Worm (Caenorhabditis elegans) whole organism, L2 larva: Measurements from ENCODE around the gene fbxb-20.

Source experiments
- C34F6.9 ChIP-seq: fragments of 150-350 bp; optimal IDR thresholded peaks from 2 replicates; lab custom pipeline; 2014; ENCODE audit warnings: missing biosample characterization, missing genetic modification characterization
- F13H6.1 ChIP-seq: sonication (generic microtip); optimal IDR thresholded peaks from 2 replicates; lab custom pipeline; 2016; ENCODE audit warnings: missing genetic modification characterization, missing compliant biosample characterization
- ama-1 ChIP-seq: fragments of 150-350 bp; optimal IDR thresholded peaks from 2 replicates; lab custom pipeline; 2018; ENCODE audit warnings: inconsistent platforms
- ceh-16 ChIP-seq: fragments of 150-350 bp; optimal IDR thresholded peaks from 2 replicates; lab custom pipeline; 2014; ENCODE audit warnings: missing biosample characterization, missing genetic modification characterization
- ceh-82 ChIP-seq: fragments of 150-350 bp; optimal IDR thresholded peaks from 2 replicates; lab custom pipeline; 2014; ENCODE audit warnings: missing biosample characterization, missing genetic modification characterization
- dmd-4 ChIP-seq: sonication (generic microtip); optimal IDR thresholded peaks from 2 replicates; lab custom pipeline; 2017; ENCODE audit warnings: missing biosample characterization, missing genetic modification characterization
- elt-1 ChIP-seq: fragments of 150-350 bp; optimal IDR thresholded peaks from 2 replicates; lab custom pipeline; 2014; ENCODE audit warnings: missing biosample characterization, missing genetic modification characterization
- elt-3 ChIP-seq: sonication (generic microtip); optimal IDR thresholded peaks from 2 replicates; lab custom pipeline; 2017; ENCODE audit warnings: missing biosample characterization, missing genetic modification characterization
- fos-1 ChIP-seq: fragments of 150-350 bp; optimal IDR thresholded peaks from 2 replicates; lab custom pipeline; 2014; ENCODE audit warnings: missing biosample characterization, missing genetic modification characterization
- lin-11 ChIP-seq: fragments of 150-350 bp; sonication (generic microtip); optimal IDR thresholded peaks from 2 replicates; lab custom pipeline; 2014; ENCODE audit warnings: missing biosample characterization, missing genetic modification characterization, inconsistent platforms, mixed read lengths
- lin-13 ChIP-seq: fragments of 150-350 bp; optimal IDR thresholded peaks from 2 replicates; lab custom pipeline; 2014; ENCODE audit warnings: missing biosample characterization, missing genetic modification reagents, missing genetic modification characterization
- mbf-1 ChIP-seq: sonication (generic microtip); optimal IDR thresholded peaks from 2 replicates; lab custom pipeline; 2017; ENCODE audit warnings: missing biosample characterization, missing genetic modification characterization
- nhr-11 ChIP-seq: fragments of 150-350 bp; optimal IDR thresholded peaks from 2 replicates; lab custom pipeline; 2014; ENCODE audit warnings: missing biosample characterization, missing genetic modification characterization
- nhr-21 ChIP-seq: fragments of 150-350 bp; optimal IDR thresholded peaks from 2 replicates; lab custom pipeline; 2014; ENCODE audit warnings: missing biosample characterization, missing genetic modification characterization
- nhr-25 ChIP-seq: fragments of 150-350 bp; sonication (generic microtip); optimal IDR thresholded peaks from 3 replicates; lab custom pipeline; 2014; ENCODE audit warnings: missing biosample characterization, missing genetic modification characterization
- nhr-6 ChIP-seq: fragments of 150-350 bp; optimal IDR thresholded peaks from 2 replicates; lab custom pipeline; 2014; ENCODE audit warnings: missing biosample characterization, missing genetic modification characterization
- nhr-77 ChIP-seq: fragments of 150-350 bp; optimal IDR thresholded peaks from 2 replicates; lab custom pipeline; 2014; ENCODE audit warnings: missing biosample characterization, missing genetic modification characterization
- sem-4 ChIP-seq: fragments of 150-350 bp; optimal IDR thresholded peaks from 2 replicates; lab custom pipeline; 2014; ENCODE audit warnings: missing biosample characterization, missing genetic modification reagents, missing genetic modification characterization
- skn-1 ChIP-seq: sonication (generic microtip); optimal IDR thresholded peaks from 2 replicates; lab custom pipeline; 2017; ENCODE audit warnings: missing biosample characterization, missing genetic modification characterization
- sma-9 ChIP-seq, 2 experiments: fragments of 150-350 bp in 1 of 2; sonication (generic microtip) in 1 of 2; optimal IDR thresholded peaks; 2 replicates each; lab custom pipeline; 2014 to 2016; ENCODE audit warnings: missing genetic modification characterization in 2 of 2, mild to moderate bottlenecking in 1 of 2, missing biosample characterization in 1 of 2, missing compliant biosample characterization in 1 of 2, missing genetic modification reagents in 1 of 2, moderate library complexity in 1 of 2
- ztf-1 ChIP-seq: fragments of 200-800 bp; sonication (Bioruptor generic); conservative IDR thresholded peaks from 2 replicates; pipeline ENCODE4 v1.3.6; 2022; ENCODE audit warnings: missing genetic modification characterization, missing compliant biosample characterization

Gene fbxb-20

DNA sequence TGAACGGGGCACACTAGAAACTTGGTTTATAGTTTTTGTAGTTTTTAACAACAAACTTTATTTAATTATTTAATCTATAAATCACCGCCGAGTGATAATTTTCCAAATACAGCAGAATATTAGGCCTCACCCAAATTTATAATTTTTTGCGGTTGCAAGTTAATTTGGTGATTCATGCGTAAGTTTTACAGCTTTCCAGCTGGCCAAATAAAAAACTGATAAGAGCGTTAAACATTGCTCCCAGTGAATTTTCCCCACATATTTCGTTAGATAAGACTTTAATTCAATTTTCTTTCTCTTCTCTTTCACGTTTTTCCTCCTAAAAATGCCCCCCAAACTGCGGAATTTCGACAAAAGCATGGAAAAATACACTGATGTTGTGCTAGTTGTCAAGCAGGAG, 48.9 kb downstream of the fbxb-20 start, which contains the start of gene bath-47:
Gene bath-47 (plus strand): TSS at position 305 of the 400 bp plus-strand sequence.
- TF ChIP-seq ceh-16 (no peak), ama-1 (lab: Kevin White, UChicago) (no peak), fos-1 (tag; lab: Kevin White, UChicago) (peak; percentile 67), F13H6.1 (tag; lab: Kevin White, UChicago) (no peak), C34F6.9 (no peak), mbf-1 (no peak), nhr-25 (tag; lab: Kevin White, UChicago) (no peak)

DNA sequence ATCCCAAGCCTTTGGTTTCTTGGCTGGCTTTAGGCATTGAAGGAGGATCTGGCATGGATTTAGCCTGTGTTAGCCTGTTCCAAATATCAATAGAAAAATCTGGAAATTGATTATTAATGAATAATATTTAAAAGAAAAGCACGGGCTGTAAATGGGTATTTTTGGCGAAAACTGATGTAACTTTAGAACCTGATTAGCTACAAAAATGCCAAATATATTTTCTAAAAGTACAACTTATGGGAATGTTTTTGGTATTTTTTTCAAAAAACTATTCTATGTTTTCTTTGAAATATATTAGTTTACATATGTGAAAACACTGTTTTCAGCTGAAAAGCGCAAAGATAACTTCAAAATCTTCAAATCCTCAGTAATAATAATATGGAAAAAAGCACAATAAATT, 49.7 kb downstream of the fbxb-20 start, which contains the start of gene bath-26:
Gene bath-26 (minus strand): TSS at position 101 of the 400 bp plus-strand sequence.
- TF ChIP-seq ceh-16: no peak
- TF ChIP-seq sma-9 (GFP tag; optimal IDR thresholded peaks at IDR 0.05; lab: Kevin White, UChicago): no peak
- no peak for TF ChIP-seq sma-9 (tag; optimal IDR thresholded peaks at IDR 0.05; lab: Kevin White, UChicago)
- no peak for TF ChIP-seq elt-1 (tag; lab: Kevin White, UChicago)
- no peak for TF ChIP-seq skn-1 (tag; lab: Kevin White, UChicago)
- no peak for TF ChIP-seq dmd-4 (tag; lab: Kevin White, UChicago)
- no peak for TF ChIP-seq ztf-1 (GFP tag; lab: Robert Waterston, UW)
- no peak for TF ChIP-seq elt-3 (tag; lab: Kevin White, UChicago)
- no peak for TF ChIP-seq nhr-77
- TF ChIP-seq F13H6.1 (tag; lab: Kevin White, UChicago): no peak
- TF ChIP-seq nhr-11 (tag; lab: Kevin White, UChicago): no peak
- TF ChIP-seq lin-11 (tag; lab: Kevin White, UChicago): no peak
- TF ChIP-seq sem-4 (tag; lab: Kevin White, UChicago): no peak
- TF ChIP-seq nhr-6 (tag; lab: Kevin White, UChicago): no peak
- TF ChIP-seq lin-13 (GFP tag; lab: Kevin White, UChicago): no peak
- TF ChIP-seq ceh-82 (tag; lab: Kevin White, UChicago): no peak
- TF ChIP-seq nhr-21: no peak
